Worm (Caenorhabditis elegans) whole organism, L4 larva: Measurements from ENCODE around the gene F35E12.9.

Experiments
- F37D6.2 ChIP-seq: sonication (generic microtip); optimal IDR thresholded peaks from 2 replicates; lab custom pipeline; 2016; ENCODE audit warnings: mild to moderate bottlenecking, missing genetic modification characterization, missing compliant biosample characterization
- T20F7.1 ChIP-seq: fragments of 200-800 bp; sonication (Bioruptor generic); optimal IDR thresholded peaks from 2 replicates; lab custom pipeline; 2018; ENCODE audit warnings: mild to moderate bottlenecking, missing genetic modification characterization, missing compliant biosample characterization
- Y5F2A.4 ChIP-seq: fragments of 200-800 bp; sonication (Bioruptor generic); optimal IDR thresholded peaks from 2 replicates; lab custom pipeline; 2018; ENCODE audit warnings: mild to moderate bottlenecking, missing genetic modification characterization, missing compliant biosample characterization
- aha-1 ChIP-seq: fragments of 150-350 bp; peaks from one replicate; lab custom pipeline; 2014; ENCODE audit warnings: missing biosample characterization, missing genetic modification characterization
- ceh-32 ChIP-seq: sonication (generic microtip); optimal IDR thresholded peaks from 2 replicates; lab custom pipeline; 2016; ENCODE audit warnings: mild to moderate bottlenecking, missing genetic modification characterization, missing compliant biosample characterization; ENCODE audit not compliant: poor library complexity
- ceh-62 ChIP-seq: sonication (generic microtip); optimal IDR thresholded peaks from 2 replicates; lab custom pipeline; 2017; ENCODE audit warnings: missing biosample characterization, missing genetic modification characterization
- ctbp-1 ChIP-seq: fragments of 200-800 bp; sonication (Bioruptor generic); IDR thresholded peaks from 2 replicates; pipeline ENCODE4 v1.3.6; 2022; ENCODE audit warnings: missing genetic modification reagents, missing genetic modification characterization, missing compliant biosample characterization
- daf-12 ChIP-seq: fragments of 150-350 bp; optimal IDR thresholded peaks from 2 replicates; lab custom pipeline; 2014; ENCODE audit warnings: missing biosample characterization, missing genetic modification reagents, missing genetic modification characterization
- daf-16 ChIP-seq, 3 experiments: sonication (generic microtip); optimal IDR thresholded peaks; 2 replicates each; lab custom pipeline; 2016 to 2017; ENCODE audit warnings: missing genetic modification characterization in 3 of 3, missing genetic modification reagents in 3 of 3, mild to moderate bottlenecking in 2 of 3, missing compliant biosample characterization in 2 of 3, missing biosample characterization in 1 of 3, moderate library complexity in 1 of 3
- dmd-6 ChIP-seq: fragments of 200-800 bp; sonication (Bioruptor generic); IDR thresholded peaks from 2 replicates; pipeline ENCODE4 v1.3.6; 2022; ENCODE audit warnings: missing genetic modification reagents, missing genetic modification characterization, missing compliant biosample characterization
- dve-1 ChIP-seq: sonication (generic microtip); optimal IDR thresholded peaks from 2 replicates; lab custom pipeline; 2017; ENCODE audit warnings: antibody characterized with exemption, mild to moderate bottlenecking, missing genetic modification characterization, missing compliant biosample characterization; ENCODE audit not compliant: insufficient read depth
- fkh-10 ChIP-seq: fragments of 150-350 bp; optimal IDR thresholded peaks from 2 replicates; lab custom pipeline; 2014; ENCODE audit warnings: missing biosample characterization, missing genetic modification reagents, missing genetic modification characterization
- hlh-11 ChIP-seq: fragments of 200-800 bp; sonication (Bioruptor generic); optimal IDR thresholded peaks from 2 replicates; lab custom pipeline; 2018; ENCODE audit warnings: mild to moderate bottlenecking, missing genetic modification characterization, missing compliant biosample characterization
- hlh-30 ChIP-seq: sonication (generic microtip); optimal IDR thresholded peaks from 2 replicates; lab custom pipeline; 2017; ENCODE audit warnings: antibody characterized with exemption, mild to moderate bottlenecking, missing genetic modification characterization, missing compliant biosample characterization; ENCODE audit not compliant: insufficient read depth
- jun-1 ChIP-seq: fragments of 150-350 bp; optimal IDR thresholded peaks from 2 replicates; lab custom pipeline; 2014; ENCODE audit warnings: missing biosample characterization, missing genetic modification reagents, missing genetic modification characterization
- lim-7 ChIP-seq: fragments of 200-800 bp; sonication (Bioruptor generic); IDR thresholded peaks from 2 replicates; pipeline ENCODE4 v1.3.6; 2022; ENCODE audit warnings: missing genetic modification characterization, missing compliant biosample characterization
- lir-3 ChIP-seq: sonication (generic microtip); optimal IDR thresholded peaks from 2 replicates; lab custom pipeline; 2016; ENCODE audit warnings: mild to moderate bottlenecking, missing genetic modification characterization, missing compliant biosample characterization
- lsy-2 ChIP-seq, 2 experiments: fragments of 150-350 bp in 1 of 2; sonication (generic microtip) in 1 of 2; optimal IDR thresholded peaks; 2 replicates each; lab custom pipeline; 2014 to 2017; ENCODE audit warnings: missing biosample characterization in 2 of 2, missing genetic modification characterization in 2 of 2
- madf-5 ChIP-seq, 2 experiments: fragments of 200-800 bp; sonication (Bioruptor generic); IDR thresholded peaks; 2 replicates each; pipeline ENCODE4 v1.3.6; 2022; ENCODE audit warnings: missing compliant biosample characterization in 2 of 2, missing genetic modification characterization in 2 of 2
- nhr-10 ChIP-seq: fragments of 150-350 bp; optimal IDR thresholded peaks from 2 replicates; lab custom pipeline; 2014; ENCODE audit warnings: missing biosample characterization, missing genetic modification characterization
- nhr-102 ChIP-seq: sonication (generic microtip); optimal IDR thresholded peaks from 2 replicates; lab custom pipeline; 2016; ENCODE audit warnings: mild to moderate bottlenecking, missing genetic modification characterization, moderate library complexity, missing compliant biosample characterization
- nhr-11 ChIP-seq: fragments of 150-350 bp; optimal IDR thresholded peaks from 2 replicates; lab custom pipeline; 2014; ENCODE audit warnings: missing biosample characterization, missing genetic modification characterization
- nhr-237 ChIP-seq: sonication (generic microtip); optimal IDR thresholded peaks from 2 replicates; lab custom pipeline; 2017; ENCODE audit warnings: missing biosample characterization, missing genetic modification characterization
- nhr-28 ChIP-seq: fragments of 150-350 bp; optimal IDR thresholded peaks from 2 replicates; lab custom pipeline; 2014; ENCODE audit warnings: missing biosample characterization, missing genetic modification characterization
- nhr-41 ChIP-seq: fragments of 200-800 bp; sonication (Bioruptor generic); IDR thresholded peaks from 2 replicates; pipeline ENCODE4 v1.3.6; 2022; ENCODE audit warnings: missing genetic modification reagents, missing genetic modification characterization, missing compliant biosample characterization
- nhr-76 ChIP-seq: fragments of 150-350 bp; optimal IDR thresholded peaks from 2 replicates; lab custom pipeline; 2014; ENCODE audit warnings: missing biosample characterization, missing genetic modification characterization
- nhr-77 ChIP-seq: fragments of 150-350 bp; optimal IDR thresholded peaks from 2 replicates; lab custom pipeline; 2014; ENCODE audit warnings: missing biosample characterization, missing genetic modification characterization
- php-3 ChIP-seq: fragments of 200-800 bp; sonication (Bioruptor generic); IDR thresholded peaks from 2 replicates; pipeline ENCODE4 v1.3.6; 2022; ENCODE audit warnings: missing genetic modification reagents, missing genetic modification characterization, missing compliant biosample characterization
- pqm-1 ChIP-seq: sonication (generic microtip); optimal IDR thresholded peaks from 2 replicates; lab custom pipeline; 2017; ENCODE audit warnings: missing biosample characterization, missing genetic modification characterization
- snpc-1.2 ChIP-seq: fragments of 200-800 bp; sonication (Bioruptor generic); IDR thresholded peaks from 2 replicates; pipeline ENCODE4 v1.3.6; 2022; ENCODE audit warnings: missing genetic modification reagents, missing genetic modification characterization, missing compliant biosample characterization
- snpc-4 ChIP-seq: fragments of 150-350 bp; optimal IDR thresholded peaks from 2 replicates; lab custom pipeline; 2014; ENCODE audit warnings: missing biosample characterization, missing genetic modification characterization
- tra-1 ChIP-seq: fragments of 200-800 bp; sonication (Bioruptor generic); IDR thresholded peaks from 2 replicates; pipeline ENCODE4 v1.3.6; 2022; ENCODE audit warnings: missing genetic modification reagents, missing genetic modification characterization, missing compliant biosample characterization
- unc-39 ChIP-seq: sonication (generic microtip); optimal IDR thresholded peaks from 2 replicates; lab custom pipeline; 2017; ENCODE audit warnings: missing biosample characterization, missing genetic modification characterization
- unc-62 ChIP-seq, 3 experiments: fragments of 150-350 bp in 1 of 3; sonication (generic microtip); optimal IDR thresholded peaks in 2 of 3; peaks in 1 of 3; 1 replicate in 1 of 3; 2 replicates in 2 of 3; lab custom pipeline; 2014 to 2017; ENCODE audit warnings: missing biosample characterization in 3 of 3, missing genetic modification characterization in 3 of 3, missing genetic modification reagents in 3 of 3, missing genotype in 1 of 3
- vab-7 ChIP-seq: fragments of 200-800 bp; sonication (Bioruptor generic); IDR thresholded peaks from 2 replicates; pipeline ENCODE4 v1.3.6; 2022; ENCODE audit warnings: missing genetic modification reagents, missing genetic modification characterization, missing compliant biosample characterization
- zag-1 ChIP-seq: fragments of 150-350 bp; optimal IDR thresholded peaks from 2 replicates; lab custom pipeline; 2014; ENCODE audit warnings: missing biosample characterization, missing genetic modification characterization
- zip-2 ChIP-seq: fragments of 150-350 bp; optimal IDR thresholded peaks from 2 replicates; lab custom pipeline; 2014; ENCODE audit warnings: missing biosample characterization, missing genetic modification characterization
- ztf-7 ChIP-seq: fragments of 150-350 bp; optimal IDR thresholded peaks from 2 replicates; lab custom pipeline; 2014; ENCODE audit warnings: missing biosample characterization, missing genetic modification characterization

Gene F35E12.9

ce11 chrV:13787225-13787898 lies 42.4 kb upstream of the F35E12.9 start, which contains the start of the genes F53C11.4 and F53C11.5 (continued):
- TF ChIP-seq daf-12 (tag; lab: Kevin White, UChicago) (no peak), unc-39 (no peak), nhr-237 (tag; lab: Kevin White, UChicago) (no peak), nhr-102 (tag; lab: Kevin White, UChicago) (no peak), vab-7 (GFP tag; lab: Robert Waterston, UW) (no peak), nhr-41 (no peak), ctbp-1 (GFP tag; lab: Robert Waterston, UW) (no peak), lsy-2 (tag; optimal IDR thresholded peaks at IDR 0.05; lab: Kevin White, UChicago) (peak in 1 of 2 experiments; percentile 86), fkh-10 (no peak), lir-3 (tag; lab: Kevin White, UChicago) (no peak)

ce11 chrV:13785767-13786166 lies 40.8 kb upstream of the F35E12.9 start:
- TF ChIP-seq zip-2: no peak
- no peak for TF ChIP-seq Y5F2A.4 (GFP tag; lab: Kevin White, UChicago)
- TF ChIP-seq unc-62 (GFP tag; optimal IDR thresholded peaks at IDR 0.05 in 1 of 2; lab: Kevin White, UChicago): peak in 1 of 2 experiments; percentile 51
- no peak for TF ChIP-seq unc-62 (tag; optimal IDR thresholded peaks at IDR 0.05; lab: Kevin White, UChicago)
- TF ChIP-seq snpc-4: no peak
- TF ChIP-seq snpc-1.2 (GFP tag; lab: Robert Waterston, UW): no peak
- peak; percentile 84 for TF ChIP-seq aha-1 (tag; lab: Kevin White, UChicago)
- TF ChIP-seq, all 104 proteins: peak for 2

- TF ChIP-seq nhr-28 (peak; percentile 95), ceh-32 (tag; lab: Kevin White, UChicago) (no peak), nhr-77 (tag; lab: Kevin White, UChicago) (peak; percentile 55), nhr-11 (tag; lab: Kevin White, UChicago) (no peak), madf-5 (GFP tag; IDR thresholded peaks at IDR 0.05; lab: Robert Waterston, UW) (no peak), pqm-1 (peak; percentile 12), hlh-11 (tag; lab: Kevin White, UChicago) (peak; percentile 20), zag-1 (tag; lab: Kevin White, UChicago) (no peak), lim-7 (GFP tag; lab: Robert Waterston, UW) (no peak), tra-1 (GFP tag; lab: Robert Waterston, UW) (no peak), aha-1 (tag; lab: Kevin White, UChicago) (peak; percentile 95), dve-1 (tag; lab: Kevin White, UChicago) (peak; percentile 17), nhr-10 (peak; percentile 19), hlh-30 (peak; percentile 23), T20F7.1 (GFP tag; lab: Kevin White, UChicago) (peak; percentile 28), daf-16 (GFP tag; optimal IDR thresholded peaks at IDR 0.05; lab: Kevin White, UChicago) (no peak), daf-16 (tag; optimal IDR thresholded peaks at IDR 0.05; lab: Kevin White, UChicago) (peak; percentile 74), dmd-6 (GFP tag; lab: Robert Waterston, UW) (peak; percentile 56), jun-1 (no peak), php-3 (GFP tag; lab: Robert Waterston, UW) (no peak)
Observed at ce11 chrV:13782190-13782589, 37.3 kb upstream of the F35E12.9 start, which contains the start of gene decr-1.1. TSS of gene decr-1.1 (plus strand) at chrV:13782399.

- peak in 1 of 2 experiments; percentile 97 for TF ChIP-seq unc-62 (GFP tag; optimal IDR thresholded peaks at IDR 0.05 in 1 of 2; lab: Kevin White, UChicago)
- no peak for TF ChIP-seq unc-62 (tag; optimal IDR thresholded peaks at IDR 0.05; lab: Kevin White, UChicago)
- TF ChIP-seq ztf-7 (tag; lab: Kevin White, UChicago): no peak
- TF ChIP-seq nhr-102 (tag; lab: Kevin White, UChicago): no peak
- TF ChIP-seq nhr-76 (tag; lab: Kevin White, UChicago): no peak
- no peak for TF ChIP-seq snpc-1.2 (GFP tag; lab: Robert Waterston, UW)
- no peak for TF ChIP-seq ceh-62 (tag; lab: Kevin White, UChicago)
- TF ChIP-seq F37D6.2 (tag; lab: Kevin White, UChicago): no peak
Observed at ce11 chrV:13780902-13781301, 36.0 kb upstream of the F35E12.9 start.
